Worm (Caenorhabditis elegans): ENCODE data around the gene prdx-2.

DNA sequence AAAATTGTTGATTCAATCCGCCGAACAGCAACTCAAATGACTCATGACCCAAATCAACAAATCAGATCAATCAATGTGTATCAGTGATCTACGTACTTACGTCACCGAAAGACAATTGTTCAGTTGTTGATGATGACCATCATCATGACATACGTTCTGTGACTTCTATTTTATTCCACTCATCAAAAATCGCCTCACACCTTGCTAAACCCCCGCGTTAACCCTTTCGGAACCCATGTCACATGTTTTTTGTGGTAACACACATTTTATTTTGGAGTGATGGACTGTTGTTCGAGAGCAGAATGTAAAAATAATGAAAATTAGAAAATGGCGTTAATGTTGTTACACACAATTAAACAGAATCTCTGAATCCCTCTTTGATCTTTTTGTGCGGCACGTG is 35.6 kb upstream of the prdx-2 start:
- TF ChIP-seq unc-39 (tag; optimal IDR thresholded peaks at IDR 0.05): no peak
- no peak for TF ChIP-seq snpc-4 (tag; optimal IDR thresholded peaks at IDR 0.05)
- no peak for TF ChIP-seq lin-13 (GFP tag; optimal IDR thresholded peaks at IDR 0.05)
- TF ChIP-seq aly-2 (tag; optimal IDR thresholded peaks at IDR 0.05): no peak
- no peak for TF ChIP-seq ama-1 (optimal IDR thresholded peaks at IDR 0.05)
- TF ChIP-seq nhr-237 (tag; optimal IDR thresholded peaks at IDR 0.05): no peak
- no peak for TF ChIP-seq unc-62 (GFP tag; optimal IDR thresholded peaks at IDR 0.05)
- no peak for TF ChIP-seq ztf-11 (tag; optimal IDR thresholded peaks at IDR 0.05)
- TF ChIP-seq ceh-82 (tag; optimal IDR thresholded peaks at IDR 0.05): no peak

Measured in whole organism, L2 larva.